Fruit fly (Drosophila melanogaster) whole organism, embryonic: ENCODE data around the gene GstD11.

ENCODE experiments used
- CG12299 ChIP-seq: fragments of 200-800 bp; sonication (Bioruptor generic); optimal IDR thresholded peaks from 2 replicates; lab custom pipeline; 2018; ENCODE audit warnings: missing biosample characterization, mild to moderate bottlenecking, missing genetic modification characterization
- CG12659 ChIP-seq: fragments of 200-800 bp; sonication (Bioruptor generic); optimal IDR thresholded peaks from 3 replicates; lab custom pipeline; 2017; ENCODE audit warnings: mild to moderate bottlenecking, missing biosample characterization, missing genetic modification reagents, missing genetic modification characterization
- CG42726 ChIP-seq: fragments of 200-800 bp; sonication (Bioruptor generic); IDR thresholded peaks from 2 replicates; pipeline ENCODE4 v1.3.6; 2022; ENCODE audit warnings: missing biosample characterization, missing genetic modification characterization; ENCODE audit not compliant: partially characterized antibody
- CG4282 ChIP-seq: fragments of 200-800 bp; sonication (Bioruptor generic); optimal IDR thresholded peaks from 2 replicates; lab custom pipeline; 2016; ENCODE audit warnings: missing biosample characterization, missing genetic modification characterization
- CG6175 ChIP-seq: fragments of 200-800 bp; sonication (Bioruptor generic); IDR thresholded peaks from 3 replicates; pipeline ENCODE4 v1.3.6; 2022; ENCODE audit warnings: missing biosample characterization, missing genetic modification characterization
- CG9727 ChIP-seq: fragments of 200-800 bp; sonication (Bioruptor generic); optimal IDR thresholded peaks from 3 replicates; lab custom pipeline; 2017; ENCODE audit warnings: missing biosample characterization, mild to moderate bottlenecking, missing genetic modification characterization
- CrebB ChIP-seq: fragments of 200-800 bp; sonication (Bioruptor generic); optimal IDR thresholded peaks from 3 replicates; lab custom pipeline; 2018; ENCODE audit warnings: missing biosample characterization, mild to moderate bottlenecking, missing genetic modification characterization
- p53 ChIP-seq: fragments of 200-800 bp; sonication (Bioruptor generic); optimal IDR thresholded peaks from 2 replicates; lab custom pipeline; 2016; ENCODE audit warnings: missing biosample characterization, missing genetic modification characterization
- usp ChIP-seq: fragments of >200 bp; optimal IDR thresholded peaks from 2 replicates; lab custom pipeline; 2017; ENCODE audit warnings: missing biosample characterization, missing genetic modification characterization

- TF ChIP-seq CG6175 (GFP tag; lab: Robert Waterston, UW), result no peak
- TF ChIP-seq CG4282 (GFP tag; lab: Kevin White, UChicago), result no peak
- no peak for TF ChIP-seq CG12659
- no peak for TF ChIP-seq CG12299 (tag; lab: Kevin White, UChicago)
- TF ChIP-seq CrebB (tag; lab: Kevin White, UChicago), result no peak
- TF ChIP-seq p53 (GFP tag; lab: Kevin White, UChicago), result no peak
- TF ChIP-seq CG42726 (GFP tag; lab: Robert Waterston, UW), result no peak
- no peak for TF ChIP-seq CG9727 (GFP tag; lab: Kevin White, UChicago)
- no peak for TF ChIP-seq usp (GFP tag; lab: Kevin White, UChicago)
Measured at dm6 chr3R:12345989-12346388, 37.1 kb upstream of the GstD11 start.
